Fruit fly (Drosophila melanogaster) whole organism, embryonic: ENCODE results near the gene ec.

Source experiments
- ATbp ChIP-seq: fragments of 200-800 bp; sonication (Bioruptor generic); optimal IDR thresholded peaks from 2 replicates; lab custom pipeline; 2017; ENCODE audit warnings: missing biosample characterization, mild to moderate bottlenecking, missing genetic modification characterization, missing genetic modification reagents
- BEAF-32 ChIP-seq: fragments of 200-800 bp; sonication (Bioruptor generic); optimal IDR thresholded peaks from 3 replicates; lab custom pipeline; 2017; ENCODE audit warnings: missing biosample characterization, missing genetic modification characterization, mild to moderate bottlenecking, moderate library complexity, missing genetic modification reagents
- CG12104 ChIP-seq: fragments of 200-800 bp; sonication (Bioruptor generic); optimal IDR thresholded peaks from 3 replicates; lab custom pipeline; 2016; ENCODE audit warnings: missing biosample characterization, missing genetic modification characterization
- CG12155 ChIP-seq: fragments of 200-800 bp; sonication (Bioruptor generic); optimal IDR thresholded peaks from 3 replicates; lab custom pipeline; 2016; ENCODE audit warnings: missing biosample characterization, missing genetic modification characterization
- CG12219 ChIP-seq: fragments of 200-800 bp; sonication (Bioruptor generic); optimal IDR thresholded peaks from 3 replicates; lab custom pipeline; 2018; ENCODE audit warnings: missing biosample characterization, mild to moderate bottlenecking, missing genetic modification characterization
- CG12236 ChIP-seq: fragments of 200-800 bp; sonication (Bioruptor generic); optimal IDR thresholded peaks from 2 replicates; lab custom pipeline; 2016; ENCODE audit warnings: missing biosample characterization, missing genetic modification characterization
- CG12391 ChIP-seq: fragments of 200-800 bp; sonication (Bioruptor generic); optimal IDR thresholded peaks from 3 replicates; lab custom pipeline; 2018; ENCODE audit warnings: missing biosample characterization, mild to moderate bottlenecking, missing genetic modification characterization, moderate library complexity
- CG14014 ChIP-seq: fragments of 200-800 bp; sonication (Bioruptor generic); IDR thresholded peaks from 2 replicates; pipeline ENCODE4 v1.3.6; 2022; ENCODE audit warnings: missing biosample characterization, missing genetic modification characterization
- CG15514 ChIP-seq: fragments of 200-800 bp; sonication (Bioruptor generic); optimal IDR thresholded peaks from 3 replicates; lab custom pipeline; 2017; ENCODE audit warnings: missing biosample characterization, missing genetic modification characterization, mild to moderate bottlenecking, moderate library complexity, missing genetic modification reagents
- CG1603 ChIP-seq: fragments of 200-800 bp; sonication (Bioruptor generic); optimal IDR thresholded peaks from 2 replicates; lab custom pipeline; 2019; ENCODE audit warnings: missing biosample characterization, mild to moderate bottlenecking, missing genetic modification characterization, moderate library complexity
- CG16779 ChIP-seq: fragments of 200-800 bp; sonication (Bioruptor generic); IDR thresholded peaks from 2 replicates; pipeline ENCODE4 v1.3.6; 2022; ENCODE audit warnings: missing biosample characterization, missing genetic modification characterization
- CG16863 ChIP-seq: fragments of 200-800 bp; sonication (Bioruptor generic); optimal IDR thresholded peaks from 3 replicates; lab custom pipeline; 2016; ENCODE audit warnings: missing biosample characterization, missing genetic modification characterization
- CG17186 ChIP-seq: fragments of 200-800 bp; sonication (Bioruptor generic); optimal IDR thresholded peaks from 3 replicates; lab custom pipeline; 2017; ENCODE audit warnings: missing biosample characterization, missing genetic modification reagents, missing genetic modification characterization
- CG17802 ChIP-seq: fragments of 200-800 bp; sonication (Bioruptor generic); optimal IDR thresholded peaks from 2 replicates; lab custom pipeline; 2018; ENCODE audit warnings: missing biosample characterization, mild to moderate bottlenecking, missing genetic modification characterization, moderate library complexity
- CG1832 ChIP-seq: fragments of 200-800 bp; sonication (Bioruptor generic); optimal IDR thresholded peaks from 2 replicates; lab custom pipeline; 2017; ENCODE audit warnings: missing biosample characterization, mild to moderate bottlenecking, missing genetic modification characterization, inconsistent platforms
- CG2120 ChIP-seq: fragments of 200-800 bp; sonication (Bioruptor generic); optimal IDR thresholded peaks from 3 replicates; lab custom pipeline; 2016; ENCODE audit warnings: missing biosample characterization, missing genetic modification characterization
- CG2199 ChIP-seq: fragments of 200-800 bp; sonication (Bioruptor generic); IDR thresholded peaks from 3 replicates; pipeline ENCODE4 v1.3.6; 2022; ENCODE audit warnings: missing biosample characterization, missing genetic modification characterization
- CG2678 ChIP-seq: fragments of 200-800 bp; sonication (Bioruptor generic); optimal IDR thresholded peaks from 3 replicates; lab custom pipeline; 2019; ENCODE audit warnings: missing biosample characterization, mild to moderate bottlenecking, missing genetic modification characterization, moderate library complexity
- CG2875 ChIP-seq: fragments of 200-800 bp; sonication (Bioruptor generic); optimal IDR thresholded peaks from 2 replicates; lab custom pipeline; 2017; ENCODE audit warnings: missing biosample characterization, mild to moderate bottlenecking, missing genetic modification characterization, missing genetic modification reagents
- CG6765 ChIP-seq: fragments of 200-800 bp; sonication (Bioruptor generic); optimal IDR thresholded peaks from 3 replicates; lab custom pipeline; 2017; ENCODE audit warnings: missing biosample characterization, mild to moderate bottlenecking, missing genetic modification characterization
- CG7556 ChIP-seq: fragments of 200-800 bp; sonication (Bioruptor generic); optimal IDR thresholded peaks from 2 replicates; lab custom pipeline; 2017; ENCODE audit warnings: missing biosample characterization, mild to moderate bottlenecking, missing genetic modification characterization
- CG7839 ChIP-seq: fragments of 200-800 bp; sonication (Bioruptor generic); optimal IDR thresholded peaks from 3 replicates; lab custom pipeline; 2018; ENCODE audit warnings: missing biosample characterization, mild to moderate bottlenecking, missing genetic modification characterization, moderate library complexity
- CrebB ChIP-seq: fragments of 200-800 bp; sonication (Bioruptor generic); optimal IDR thresholded peaks from 3 replicates; lab custom pipeline; 2018; ENCODE audit warnings: missing biosample characterization, mild to moderate bottlenecking, missing genetic modification characterization
- D ChIP-seq, 2 experiments: fragments of 200-800 bp in 1 of 2; fragments of >200 bp in 1 of 2; sonication (Bioruptor generic) in 1 of 2; optimal IDR thresholded peaks; 2 replicates in 1 of 2; 3 replicates in 1 of 2; lab custom pipeline; 2017; ENCODE audit warnings: mild to moderate bottlenecking in 1 of 2, missing biosample characterization in 1 of 2, missing genetic modification characterization in 1 of 2, missing genetic modification reagents in 1 of 2
- E2f2 ChIP-seq: fragments of 200-800 bp; sonication (Bioruptor generic); IDR thresholded peaks from 2 replicates; pipeline ENCODE4 v1.3.6; 2022; ENCODE audit warnings: missing biosample characterization, missing genetic modification characterization
- ERR ChIP-seq: fragments of 200-800 bp; sonication (Bioruptor generic); optimal IDR thresholded peaks from 2 replicates; lab custom pipeline; 2016; ENCODE audit warnings: missing biosample characterization, missing genetic modification characterization
- Hr39 ChIP-seq: fragments of >200 bp; optimal IDR thresholded peaks from 2 replicates; lab custom pipeline; 2017
- Mad ChIP-seq: fragments of 200-800 bp; sonication (Bioruptor generic); optimal IDR thresholded peaks from 2 replicates; lab custom pipeline; 2016; ENCODE audit warnings: missing biosample characterization, missing genetic modification characterization
- Nf-YB ChIP-seq: fragments of 200-800 bp; sonication (Bioruptor generic); optimal IDR thresholded peaks from 3 replicates; lab custom pipeline; 2019; ENCODE audit warnings: missing biosample characterization, mild to moderate bottlenecking, missing genetic modification characterization, moderate library complexity
- Rfx ChIP-seq: fragments of 200-800 bp; sonication (Bioruptor generic); IDR thresholded peaks from 2 replicates; pipeline ENCODE4 v1.3.6; 2022; ENCODE audit warnings: missing biosample characterization, missing genetic modification characterization
- bsh ChIP-seq, 2 experiments: fragments of 200-800 bp; sonication (Bioruptor generic); optimal IDR thresholded peaks; 2 replicates each; lab custom pipeline; 2017 to 2018; ENCODE audit warnings: mild to moderate bottlenecking in 2 of 2, missing biosample characterization in 2 of 2, missing genetic modification characterization in 2 of 2, moderate library complexity in 1 of 2
- chinmo ChIP-seq: fragments of 200-800 bp; sonication (Bioruptor generic); IDR thresholded peaks from 4 replicates; pipeline ENCODE4 v1.3.6; 2022; ENCODE audit warnings: missing biosample characterization, missing genetic modification characterization; ENCODE audit not compliant: partially characterized antibody
- crp ChIP-seq, 2 experiments: fragments of 200-800 bp; sonication (Bioruptor generic); optimal IDR thresholded peaks; 2 replicates in 1 of 2; 3 replicates in 1 of 2; lab custom pipeline; 2017; ENCODE audit warnings: missing biosample characterization in 2 of 2, missing genetic modification characterization in 2 of 2, mild to moderate bottlenecking in 1 of 2, moderate library complexity in 1 of 2
- ftz-f1 ChIP-seq: fragments of 200-800 bp; sonication (Bioruptor generic); optimal IDR thresholded peaks from 2 replicates; lab custom pipeline; 2016; ENCODE audit warnings: missing biosample characterization, missing genetic modification characterization
- gce ChIP-seq: fragments of 200-800 bp; sonication (Bioruptor generic); IDR thresholded peaks from 3 replicates; pipeline ENCODE4 v1.3.6; 2022; ENCODE audit warnings: missing biosample characterization, missing genetic modification characterization
- kah ChIP-seq: fragments of 200-800 bp; sonication (Bioruptor generic); optimal IDR thresholded peaks from 2 replicates; lab custom pipeline; 2018; ENCODE audit warnings: missing biosample characterization, mild to moderate bottlenecking, missing genetic modification characterization
- ken ChIP-seq: fragments of 200-800 bp; sonication (Bioruptor generic); IDR thresholded peaks from 3 replicates; pipeline ENCODE4 v1.3.6; 2022; ENCODE audit warnings: missing biosample characterization, missing genetic modification characterization
- lilli ChIP-seq: fragments of 200-800 bp; sonication (Bioruptor generic); optimal IDR thresholded peaks from 3 replicates; lab custom pipeline; 2016; ENCODE audit warnings: missing biosample characterization, missing genetic modification characterization
- lov ChIP-seq, 2 experiments: fragments of 200-800 bp in 1 of 2; fragments of >200 bp in 1 of 2; sonication (Bioruptor generic) in 1 of 2; IDR thresholded peaks in 1 of 2; optimal IDR thresholded peaks in 1 of 2; 2 replicates in 1 of 2; 3 replicates in 1 of 2; pipeline versions ENCODE4 v1.3.6 to Lab custom; 2017 to 2022; ENCODE audit warnings: missing biosample characterization in 1 of 2, missing genetic modification characterization in 1 of 2
- p53 ChIP-seq: fragments of 200-800 bp; sonication (Bioruptor generic); optimal IDR thresholded peaks from 2 replicates; lab custom pipeline; 2016; ENCODE audit warnings: missing biosample characterization, missing genetic modification characterization
- pb ChIP-seq: fragments of 200-800 bp; sonication (Bioruptor generic); optimal IDR thresholded peaks from 3 replicates; lab custom pipeline; 2016; ENCODE audit warnings: missing biosample characterization, missing genetic modification characterization
- pros ChIP-seq: fragments of 200-800 bp; sonication (Bioruptor generic); optimal IDR thresholded peaks from 3 replicates; lab custom pipeline; 2019; ENCODE audit warnings: missing biosample characterization, mild to moderate bottlenecking, missing genetic modification characterization, moderate library complexity
- run ChIP-seq: fragments of 200-800 bp; sonication (Bioruptor generic); optimal IDR thresholded peaks from 3 replicates; lab custom pipeline; 2018; ENCODE audit warnings: missing biosample characterization, mild to moderate bottlenecking, missing genetic modification characterization
- sc ChIP-seq, 3 experiments: fragments of >200 bp in 2 of 3; fragments of 200-800 bp in 1 of 3; sonication (Bioruptor generic) in 1 of 3; optimal IDR thresholded peaks; 2 replicates in 2 of 3; 3 replicates in 1 of 3; lab custom pipeline; 2017; ENCODE audit warnings: mild to moderate bottlenecking in 1 of 3, missing biosample characterization in 1 of 3, missing genetic modification characterization in 1 of 3, missing genetic modification reagents in 1 of 3
- slou ChIP-seq: fragments of 200-800 bp; sonication (Bioruptor generic); optimal IDR thresholded peaks from 3 replicates; lab custom pipeline; 2016; ENCODE audit warnings: missing biosample characterization, missing genetic modification characterization
- sug ChIP-seq: fragments of 200-800 bp; optimal IDR thresholded peaks from 2 replicates; lab custom pipeline; 2019; ENCODE audit warnings: missing biosample characterization, mild to moderate bottlenecking, missing genetic modification characterization, moderate library complexity
- tup ChIP-seq: fragments of 200-800 bp; sonication (Bioruptor generic); optimal IDR thresholded peaks from 2 replicates; lab custom pipeline; 2016; ENCODE audit warnings: missing biosample characterization, mild to moderate bottlenecking, missing genetic modification characterization, moderate library complexity
- vnd ChIP-seq: fragments of 200-800 bp; sonication (Bioruptor generic); IDR thresholded peaks from 3 replicates; pipeline ENCODE4 v1.3.6; 2022; ENCODE audit warnings: missing biosample characterization, missing genetic modification characterization; ENCODE audit not compliant: partially characterized antibody

Gene ec

DNA sequence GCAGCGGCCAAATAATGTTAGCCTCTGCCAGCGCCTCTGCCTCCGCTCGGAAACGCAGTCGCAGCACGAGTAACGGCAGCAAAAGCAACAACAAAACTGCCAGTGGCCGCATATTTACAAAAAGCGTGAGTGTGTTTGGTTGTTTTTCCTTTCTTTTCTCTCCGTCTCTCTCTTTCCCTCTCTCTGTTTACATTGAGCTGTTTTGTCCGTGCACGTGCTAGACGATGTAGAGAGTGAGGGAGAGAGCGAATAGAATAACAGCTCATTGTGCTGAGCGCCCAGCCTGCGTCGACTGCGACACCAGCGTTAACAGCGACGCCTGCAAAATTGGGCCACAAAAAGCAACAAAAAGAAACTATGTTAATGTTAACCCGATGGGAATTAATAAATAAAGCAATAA lies 34.3 kb upstream of the ec start (continued):
- TF ChIP-seq p53 (GFP tag; lab: Kevin White, UChicago), result peak; percentile 59
- TF ChIP-seq bsh (GFP tag; optimal IDR thresholded peaks at IDR 0.05; lab: Kevin White, UChicago), result peak; percentile 43 to 72
- peak; percentile 53 for TF ChIP-seq CG2678 (tag; lab: Kevin White, UChicago)
- TF ChIP-seq E2f2 (GFP tag; lab: Robert Waterston, UW), result no peak
- no peak for TF ChIP-seq sc (optimal IDR thresholded peaks at IDR 0.05; lab: Kevin White, UChicago)
- TF ChIP-seq sc (GFP tag; optimal IDR thresholded peaks at IDR 0.05; lab: Kevin White, UChicago), result peak; percentile 52
- no peak for TF ChIP-seq CG17802 (tag; lab: Kevin White, UChicago)
- TF ChIP-seq kah (GFP tag; lab: Kevin White, UChicago), result peak; percentile 79
- peak; percentile 89 for TF ChIP-seq ATbp
- no peak for TF ChIP-seq BEAF-32
- TF ChIP-seq ERR (GFP tag; lab: Kevin White, UChicago), result peak; percentile 38
- no peak for TF ChIP-seq slou (GFP tag; lab: Kevin White, UChicago)
- TF ChIP-seq chinmo (GFP tag; lab: Robert Waterston, UW), result peak; percentile 98
- TF ChIP-seq CG6765 (GFP tag; lab: Kevin White, UChicago), result no peak
- no peak for TF ChIP-seq ken
- TF ChIP-seq gce, result peak; percentile 65; the same call in 1 of the 3 replicates
- no peak for TF ChIP-seq CG12236 (GFP tag; lab: Kevin White, UChicago)
- no peak for TF ChIP-seq CG7839 (tag; lab: Kevin White, UChicago)
- TF ChIP-seq CG15514 (GFP tag; lab: Kevin White, UChicago), result peak; percentile 57
- TF ChIP-seq lov (optimal IDR thresholded peaks at IDR 0.05; lab: Kevin White, UChicago), result no peak
- TF ChIP-seq lov (GFP tag; IDR thresholded peaks at IDR 0.05; lab: Robert Waterston, UW), result peak; percentile 58; the same call in 1 of the 3 replicates
- TF ChIP-seq CG1832, result peak; percentile 91
- TF ChIP-seq CG12104 (GFP tag; lab: Kevin White, UChicago), result peak; percentile 23
- TF ChIP-seq CrebB (tag; lab: Kevin White, UChicago), result peak; percentile 86
- peak in 1 of 2 experiments; percentile 55 for TF ChIP-seq crp (GFP tag; optimal IDR thresholded peaks at IDR 0.05; lab: Kevin White, UChicago)
- peak; percentile 59 for TF ChIP-seq CG1603 (tag; lab: Kevin White, UChicago)
- TF ChIP-seq Hr39 (lab: Kevin White, UChicago), result no peak
- peak; percentile 78 for TF ChIP-seq ftz-f1 (GFP tag; lab: Kevin White, UChicago)
- peak; percentile 39 for TF ChIP-seq CG16863
- peak; percentile 3 for TF ChIP-seq CG2120 (GFP tag; lab: Kevin White, UChicago)
- peak; percentile 54; the same call in 1 of the 2 replicates for TF ChIP-seq Rfx (GFP tag; lab: Robert Waterston, UW)
- peak; percentile 46 for TF ChIP-seq sug (tag; lab: Kevin White, UChicago)
- peak; percentile 35 for TF ChIP-seq pb (GFP tag; lab: Kevin White, UChicago)
- peak; percentile 14 for TF ChIP-seq lilli (GFP tag; lab: Kevin White, UChicago)
- TF ChIP-seq run (tag; lab: Kevin White, UChicago), result peak; percentile 52
- peak; percentile 58; the same call in 1 of the 2 replicates for TF ChIP-seq CG14014 (GFP tag; lab: Robert Waterston, UW)
- TF ChIP-seq D (optimal IDR thresholded peaks at IDR 0.05; lab: Kevin White, UChicago), result no peak
- TF ChIP-seq D (GFP tag; optimal IDR thresholded peaks at IDR 0.05; lab: Kevin White, UChicago), result peak; percentile 61
- peak; percentile 55; the same call in 2 of the 3 replicates for TF ChIP-seq CG2199 (GFP tag; lab: Robert Waterston, UW)
- TF ChIP-seq CG12155 (GFP tag; lab: Kevin White, UChicago), result peak; percentile 35
- TF ChIP-seq CG2875 (GFP tag; lab: Kevin White, UChicago), result peak; percentile 59
- no peak for TF ChIP-seq CG12391 (tag; lab: Kevin White, UChicago)
- peak; percentile 37 for TF ChIP-seq Nf-YB (GFP tag; lab: Kevin White, UChicago)
- TF ChIP-seq pros (GFP tag; lab: Kevin White, UChicago), result peak; percentile 76
- peak; percentile 65 for TF ChIP-seq CG12219 (GFP tag; lab: Kevin White, UChicago)
- TF ChIP-seq CG7556 (GFP tag; lab: Kevin White, UChicago), result peak; percentile 28
- TF ChIP-seq CG16779 (GFP tag; lab: Robert Waterston, UW), result no peak
- peak; percentile 46 for TF ChIP-seq Mad (GFP tag; lab: Kevin White, UChicago)
- 0 out of 3 replicates have a peak, but pooled peaks have one; percentile 23 for TF ChIP-seq vnd (GFP tag; lab: Robert Waterston, UW)
- no peak for TF ChIP-seq CG17186
- no peak for TF ChIP-seq tup
